Worm (Caenorhabditis elegans): Measurements from ENCODE around the gene C45G7.4.

DNA sequence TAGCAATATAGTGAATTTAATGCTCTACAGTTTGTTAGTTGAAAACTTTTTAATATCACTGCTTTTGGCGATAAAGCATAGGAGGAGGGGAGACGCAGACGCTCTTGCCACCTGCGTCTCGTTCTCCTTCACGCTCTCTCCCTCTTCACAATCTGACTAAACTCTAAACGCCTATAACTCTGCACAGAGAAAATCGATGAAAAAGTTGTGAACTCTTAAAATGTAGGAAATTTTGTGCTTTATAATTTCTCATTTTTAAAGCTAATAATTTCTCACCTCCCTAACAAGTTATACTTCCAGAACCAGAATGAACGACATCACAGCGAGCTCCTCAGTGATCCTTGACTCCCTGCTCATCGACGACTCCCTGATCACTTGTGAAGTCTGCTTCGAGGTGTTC, at the start of gene C45G7.4:
- TF ChIP-seq ceh-9 (tag; optimal IDR thresholded peaks at IDR 0.05) (no peak), ceh-6 (GFP tag; optimal IDR thresholded peaks at IDR 0.05) (no peak), lin-11 (tag; optimal IDR thresholded peaks at IDR 0.05) (no peak), ceh-24 (tag; optimal IDR thresholded peaks at IDR 0.05) (no peak)

All from whole organism, late embryonic.